Fruit fly (Drosophila melanogaster): ENCODE results near the gene CG13299.

DNA sequence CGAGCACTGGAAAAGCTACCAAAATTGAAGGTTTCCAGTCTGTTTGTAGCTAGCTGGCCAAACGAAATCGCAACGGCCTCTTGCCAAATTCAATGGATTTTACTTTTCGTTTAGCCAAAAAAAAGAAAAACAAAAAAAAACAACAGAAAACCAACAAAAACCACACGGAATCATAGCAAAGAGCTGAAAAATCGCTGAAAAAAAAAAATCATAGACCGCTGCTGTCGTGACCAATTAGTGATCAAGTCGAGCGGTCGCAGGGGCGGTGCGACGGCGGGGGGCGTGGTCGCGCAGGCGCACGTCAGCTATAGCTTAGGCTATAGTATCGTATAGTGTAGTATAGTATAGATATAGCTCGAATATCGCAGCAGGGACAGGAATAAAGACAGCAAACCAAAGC is 42.8 kb upstream of the CG13299 start:
- TF ChIP-seq vri (GFP tag; optimal IDR thresholded peaks at IDR 0.05) (no peak), cyc (GFP tag; optimal IDR thresholded peaks at IDR 0.05) (no peak), fd85E (GFP tag; optimal IDR thresholded peaks at IDR 0.05) (no peak), Ets96B (tag; optimal IDR thresholded peaks at IDR 0.05) (no peak)

Data from whole organism, prepupa.